Fruit fly (Drosophila melanogaster): ENCODE data around the gene Ras64B.
A peak's percentile ranks its signal among the peaks of the same experiment; 100 is the strongest.

The Ras64B gene

DNA sequence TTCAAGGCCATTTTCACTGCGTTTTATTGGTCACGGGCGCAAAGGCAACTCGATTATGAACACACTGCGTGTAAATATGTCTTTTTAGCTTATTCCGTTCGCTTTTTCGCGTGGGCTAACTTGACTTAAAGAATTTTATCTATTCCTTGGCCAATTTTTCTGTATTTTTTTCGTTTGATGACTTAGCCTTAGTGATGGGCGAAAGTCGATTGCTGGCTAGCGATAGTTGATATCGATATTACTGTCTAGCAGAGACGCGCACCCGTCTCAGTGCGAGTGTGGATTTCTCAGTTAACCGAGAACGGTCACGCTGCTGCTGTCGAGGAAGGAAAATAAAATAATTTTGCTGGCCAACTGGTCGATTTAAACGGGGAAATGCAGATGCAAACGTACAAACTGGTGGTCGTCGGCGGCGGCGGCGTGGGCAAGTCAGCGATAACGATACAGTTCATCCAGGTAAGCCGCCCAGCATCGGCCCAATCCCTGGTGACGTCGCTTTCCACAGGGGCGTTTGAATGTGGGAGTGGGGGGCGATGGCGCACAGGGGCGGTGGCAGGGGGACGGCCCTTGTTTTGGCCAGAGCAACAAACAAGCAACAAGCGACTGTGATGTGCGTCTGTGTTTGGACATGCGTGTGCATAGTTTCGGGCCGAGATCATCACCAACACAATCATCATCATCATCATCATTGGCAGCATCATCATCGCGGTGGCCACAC, at the start of gene Ras64B, which contains the start of gene Rop (continued):
- TF ChIP-seq CG10209 (GFP tag; optimal IDR thresholded peaks at IDR 0.05) (no peak), Jarid2 (GFP tag; optimal IDR thresholded peaks at IDR 0.05) (peak; percentile 62), sens (GFP tag) (peak; percentile 90), CG11398 (GFP tag; optimal IDR thresholded peaks at IDR 0.05) (peak; percentile 14), HHEX (GFP tag; optimal IDR thresholded peaks at IDR 0.05) (peak; percentile 38), CG6689 (GFP tag; IDR thresholded peaks at IDR 0.05) (0 out of 2 replicates have a peak, but pooled peaks have one; percentile 22), CG6813 (GFP tag; optimal IDR thresholded peaks at IDR 0.05) (no peak), CG6654 (GFP tag; optimal IDR thresholded peaks at IDR 0.05) (no peak), fu2 (GFP tag; optimal IDR thresholded peaks at IDR 0.05) (no peak), CG6683 (GFP tag; optimal IDR thresholded peaks at IDR 0.05) (no peak), H15 (GFP tag; IDR thresholded peaks at IDR 0.05) (no peak), CG2120 (GFP tag; optimal IDR thresholded peaks at IDR 0.05) (peak; percentile 47), CG1647 (GFP tag; optimal IDR thresholded peaks at IDR 0.05) (peak; percentile 11), CG33213 (GFP tag; optimal IDR thresholded peaks at IDR 0.05) (peak; percentile 78), CG3838 (GFP tag; optimal IDR thresholded peaks at IDR 0.05) (no peak), cwo (GFP tag; optimal IDR thresholded peaks at IDR 0.05) (no peak), row (GFP tag; IDR thresholded peaks at IDR 0.05) (peak; percentile 39; the same call in 1 of the 3 replicates), CG7928 (GFP tag; optimal IDR thresholded peaks at IDR 0.05) (peak; percentile 50), Oaz (GFP tag; IDR thresholded peaks at IDR 0.05) (no peak), CG31365 (tag; optimal IDR thresholded peaks at IDR 0.05) (no peak), CG7963 (GFP tag; IDR thresholded peaks at IDR 0.05; ENCODE audit: partially characterized antibody) (peak; percentile 77), CG7357 (GFP tag; IDR thresholded peaks at IDR 0.05) (no peak), z (GFP tag; IDR thresholded peaks at IDR 0.05) (no peak), exex (tag; optimal IDR thresholded peaks at IDR 0.05) (no peak), Hr78 (GFP tag; optimal IDR thresholded peaks at IDR 0.05) (no peak), unc-4 (GFP tag; IDR thresholded peaks at IDR 0.05; ENCODE audit: partially characterized antibody) (peak; percentile 89), NFAT (GFP tag; IDR thresholded peaks at IDR 0.05) (no peak), Asciz (GFP tag; optimal IDR thresholded peaks at IDR 0.05) (no peak), CG12155 (GFP tag; optimal IDR thresholded peaks at IDR 0.05) (peak; percentile 12), ash1 (GFP tag; optimal IDR thresholded peaks at IDR 0.05) (peak; percentile 4), CG12769 (tag; optimal IDR thresholded peaks at IDR 0.05) (no peak), Fer3 (tag; optimal IDR thresholded peaks at IDR 0.05) (no peak), CG2199 (GFP tag; IDR thresholded peaks at IDR 0.05) (no peak), chn (GFP tag; optimal IDR thresholded peaks at IDR 0.05) (peak; percentile 51), sqz (GFP tag; optimal IDR thresholded peaks at IDR 0.05) (peak; percentile 94), Dp (GFP tag; optimal IDR thresholded peaks at IDR 0.05) (peak; percentile 59), Xrp1 (GFP tag; IDR thresholded peaks at IDR 0.05) (no peak), CG11560 (tag; IDR thresholded peaks at IDR 0.05) (no peak), fd64A (GFP tag; optimal IDR thresholded peaks at IDR 0.05) (no peak), zfh1 (GFP tag; IDR thresholded peaks at IDR 0.05) (no peak), CG1024 (GFP tag; IDR thresholded peaks at IDR 0.05) (no peak), Atf6 (GFP tag; IDR thresholded peaks at IDR 0.05) (no peak), tin (GFP tag; optimal IDR thresholded peaks at IDR 0.05) (no peak), CG6254 (GFP tag; optimal IDR thresholded peaks at IDR 0.05) (no peak), CG10366 (GFP tag; IDR thresholded peaks at IDR 0.05) (no peak), Pdp1 (GFP tag; optimal IDR thresholded peaks at IDR 0.05) (peak in 1 of 2 experiments; percentile 40), CG14667 (GFP tag; IDR thresholded peaks at IDR 0.05) (no peak), CG17359 (tag; optimal IDR thresholded peaks at IDR 0.05) (peak; percentile 5), Hmx (GFP tag; optimal IDR thresholded peaks at IDR 0.05) (no peak), CG11723 (GFP tag; optimal IDR thresholded peaks at IDR 0.05) (no peak)

All from whole organism, embryonic.